Fruit fly (Drosophila melanogaster): ENCODE measurements around the gene CG3184.
A peak's percentile ranks its signal among the peaks of the same experiment; 100 is the strongest.

Gene CG3184

dm6 chrX:6656023-6656594 is 32.5 kb downstream of the CG3184 start:
- TF ChIP-seq fru (GFP tag; optimal IDR thresholded peaks at IDR 0.05) (peak; percentile 94), Abd-B (GFP tag; optimal IDR thresholded peaks at IDR 0.05) (no peak), Hnf4 (GFP tag; optimal IDR thresholded peaks at IDR 0.05) (peak; percentile 83), Sp1 (GFP tag; optimal IDR thresholded peaks at IDR 0.05) (peak; percentile 88), sage (GFP tag; optimal IDR thresholded peaks at IDR 0.05) (peak; percentile 50), CG32264 (GFP tag; optimal IDR thresholded peaks at IDR 0.05) (peak; percentile 73), rgr (GFP tag; optimal IDR thresholded peaks at IDR 0.05) (peak; percentile 86), N (GFP tag; optimal IDR thresholded peaks at IDR 0.05) (no peak), HLH106 (tag; optimal IDR thresholded peaks at IDR 0.05) (peak; percentile 86), CG9705 (GFP tag; optimal IDR thresholded peaks at IDR 0.05) (peak; percentile 61), Mio (GFP tag; optimal IDR thresholded peaks at IDR 0.05) (peak; percentile 13), dl (GFP tag; optimal IDR thresholded peaks at IDR 0.05; ENCODE audit: insufficient read depth in 1 of 2, partially characterized antibody in 2 of 2) (no peak), Rel (GFP tag; optimal IDR thresholded peaks at IDR 0.05) (no peak), Rel (tag; optimal IDR thresholded peaks at IDR 0.05) (peak; percentile 24), sv (GFP tag; optimal IDR thresholded peaks at IDR 0.05) (peak; percentile 69), dmrt93B (GFP tag; optimal IDR thresholded peaks at IDR 0.05) (peak; percentile 85), psq (GFP tag; optimal IDR thresholded peaks at IDR 0.05) (peak; percentile 76), br (GFP tag; optimal IDR thresholded peaks at IDR 0.05) (peak; percentile 86), ey (GFP tag; optimal IDR thresholded peaks at IDR 0.05) (peak; percentile 86), Jra (GFP tag; optimal IDR thresholded peaks at IDR 0.05) (peak; percentile 57), dsf (GFP tag; optimal IDR thresholded peaks at IDR 0.05; ENCODE audit: borderline replicate concordance) (no peak), usp (GFP tag; optimal IDR thresholded peaks at IDR 0.05) (no peak), GATAd (GFP tag; optimal IDR thresholded peaks at IDR 0.05) (no peak), brk (GFP tag; optimal IDR thresholded peaks at IDR 0.05) (peak; percentile 33), foxo (GFP tag; optimal IDR thresholded peaks at IDR 0.05) (peak; percentile 2 to 90), Myc (optimal IDR thresholded peaks at IDR 0.05) (no peak), h (GFP tag; optimal IDR thresholded peaks at IDR 0.05) (peak; percentile 89), Dif (GFP tag; optimal IDR thresholded peaks at IDR 0.05; ENCODE audit: partially characterized antibody) (no peak), woc (GFP tag; optimal IDR thresholded peaks at IDR 0.05) (peak; percentile 80), OdsH (GFP tag; optimal IDR thresholded peaks at IDR 0.05) (peak; percentile 80)

DNA sequence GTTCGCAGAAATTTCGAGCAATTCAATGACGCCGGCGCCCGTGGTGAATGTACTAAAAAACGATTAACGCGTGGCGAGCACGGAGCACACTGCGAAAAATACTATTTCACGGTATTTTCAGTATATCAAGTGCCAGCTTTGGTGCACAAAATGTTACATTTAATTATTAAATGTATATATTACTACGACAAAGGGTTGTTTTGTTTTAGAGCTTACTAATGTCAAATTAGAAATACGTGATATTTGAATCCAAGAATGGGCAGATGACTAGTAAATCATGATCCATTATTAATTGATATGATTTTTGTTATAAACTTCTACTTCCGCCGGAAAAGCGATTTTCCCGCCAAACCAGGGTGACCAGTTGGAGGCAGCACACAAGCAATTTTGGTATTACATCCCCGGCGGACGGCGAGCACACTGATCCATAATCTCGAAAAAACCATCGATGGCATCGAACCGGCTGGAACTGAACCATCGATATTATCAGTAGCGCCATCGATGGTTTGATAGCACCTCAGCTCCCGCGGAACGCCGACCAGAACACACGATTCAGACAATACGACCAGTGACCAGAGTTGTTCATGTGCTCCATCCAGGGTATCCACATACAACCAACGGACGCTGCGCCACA is 34.3 kb downstream of the CG3184 start, which contains the start of the genes CG3226 and Cdc7:
Gene CG3226 (minus strand): TSS at position 51 of the 634 bp plus-strand sequence.
Gene Cdc7 (plus strand): TSS at position 344 of the 634 bp plus-strand sequence.
- TF ChIP-seq foxo (GFP tag; optimal IDR thresholded peaks at IDR 0.05) (peak in 1 of 2 experiments; percentile 53), brk (GFP tag; optimal IDR thresholded peaks at IDR 0.05) (no peak), Sp1 (GFP tag; optimal IDR thresholded peaks at IDR 0.05) (peak; percentile 76), dl (GFP tag; optimal IDR thresholded peaks at IDR 0.05; ENCODE audit: insufficient read depth in 1 of 2, partially characterized antibody in 2 of 2) (no peak), Hr78 (GFP tag; optimal IDR thresholded peaks at IDR 0.05) (no peak), h (GFP tag; optimal IDR thresholded peaks at IDR 0.05) (peak; percentile 66), Hr83 (GFP tag; optimal IDR thresholded peaks at IDR 0.05; ENCODE audit: poor library complexity, severe bottlenecking) (peak; percentile 54), Rel (GFP tag; optimal IDR thresholded peaks at IDR 0.05) (no peak), Rel (tag; optimal IDR thresholded peaks at IDR 0.05) (peak; percentile 43), Jra (GFP tag; optimal IDR thresholded peaks at IDR 0.05) (peak; percentile 41), psq (GFP tag; optimal IDR thresholded peaks at IDR 0.05) (peak; percentile 53), HLH106 (tag; optimal IDR thresholded peaks at IDR 0.05) (peak; percentile 67), woc (GFP tag; optimal IDR thresholded peaks at IDR 0.05) (peak; percentile 27), pan (optimal IDR thresholded peaks at IDR 0.05) (no peak), Vsx2 (GFP tag; optimal IDR thresholded peaks at IDR 0.05; ENCODE audit: partially characterized antibody) (no peak), sage (GFP tag; optimal IDR thresholded peaks at IDR 0.05) (peak; percentile 6), Dif (GFP tag; optimal IDR thresholded peaks at IDR 0.05; ENCODE audit: partially characterized antibody) (no peak), OdsH (GFP tag; optimal IDR thresholded peaks at IDR 0.05) (peak; percentile 64), jim (GFP tag; optimal IDR thresholded peaks at IDR 0.05) (no peak), Mio (GFP tag; optimal IDR thresholded peaks at IDR 0.05) (no peak), dmrt93B (GFP tag; optimal IDR thresholded peaks at IDR 0.05) (peak; percentile 76), usp (GFP tag; optimal IDR thresholded peaks at IDR 0.05) (no peak), fru (GFP tag; optimal IDR thresholded peaks at IDR 0.05) (peak; percentile 100), CG9705 (GFP tag; optimal IDR thresholded peaks at IDR 0.05) (peak; percentile 72), br (GFP tag; optimal IDR thresholded peaks at IDR 0.05) (peak; percentile 54), Myc (optimal IDR thresholded peaks at IDR 0.05) (peak; percentile 15), rgr (GFP tag; optimal IDR thresholded peaks at IDR 0.05) (peak; percentile 80)

Data from whole organism, wandering third instar larva.